Worm (Caenorhabditis elegans) whole organism, late embryonic: ENCODE measurements around the gene mtx-2.

ENCODE experiments used
- C08G9.2 ChIP-seq: sonication (generic microtip); optimal IDR thresholded peaks from 2 replicates; lab custom pipeline; 2016; ENCODE audit warnings: mild to moderate bottlenecking, missing genetic modification characterization, moderate library complexity, missing compliant biosample characterization
- C38D4.7 ChIP-seq: fragments of 200-800 bp; sonication (Bioruptor generic); optimal IDR thresholded peaks from 2 replicates; lab custom pipeline; 2018; ENCODE audit warnings: mild to moderate bottlenecking, missing genetic modification characterization, moderate library complexity, missing compliant biosample characterization
- F13H6.1 ChIP-seq: sonication (generic microtip); optimal IDR thresholded peaks from 2 replicates; lab custom pipeline; 2016; ENCODE audit warnings: missing genetic modification characterization, missing compliant biosample characterization
- K09A11.1 ChIP-seq: sonication (generic microtip); optimal IDR thresholded peaks from 2 replicates; lab custom pipeline; 2017; ENCODE audit warnings: antibody characterized with exemption, mild to moderate bottlenecking, missing genetic modification characterization, missing compliant biosample characterization; ENCODE audit not compliant: insufficient read depth
- Y22D7AL.16 ChIP-seq: sonication (generic microtip); optimal IDR thresholded peaks from 2 replicates; lab custom pipeline; 2016; ENCODE audit warnings: missing genetic modification characterization, missing compliant biosample characterization
- ama-1 ChIP-seq: fragments of 150-350 bp; optimal IDR thresholded peaks from 2 replicates; lab custom pipeline; 2014
- ceh-14 ChIP-seq: sonication (generic microtip); optimal IDR thresholded peaks from 2 replicates; lab custom pipeline; 2016; ENCODE audit warnings: missing genotype, missing genetic modification characterization, missing compliant biosample characterization
- ceh-18 ChIP-seq: sonication (generic microtip); optimal IDR thresholded peaks from 2 replicates; lab custom pipeline; 2016; ENCODE audit warnings: missing genetic modification characterization, missing compliant biosample characterization
- ceh-2 ChIP-seq: sonication (generic microtip); optimal IDR thresholded peaks from 2 replicates; lab custom pipeline; 2016; ENCODE audit warnings: missing genotype, missing genetic modification characterization, missing compliant biosample characterization
- ceh-22 ChIP-seq: sonication (generic microtip); optimal IDR thresholded peaks from 2 replicates; lab custom pipeline; 2017; ENCODE audit warnings: missing biosample characterization, missing genetic modification characterization
- ceh-24 ChIP-seq: sonication (generic microtip); optimal IDR thresholded peaks from 2 replicates; lab custom pipeline; 2016; ENCODE audit warnings: mild to moderate bottlenecking, missing genetic modification characterization, missing compliant biosample characterization
- ceh-30 ChIP-seq: fragments of 150-350 bp; optimal IDR thresholded peaks from 2 replicates; lab custom pipeline; 2014; ENCODE audit warnings: missing biosample characterization, missing genetic modification characterization
- ceh-31 ChIP-seq: sonication (generic microtip); optimal IDR thresholded peaks from 2 replicates; lab custom pipeline; 2016; ENCODE audit warnings: missing genetic modification characterization, missing compliant biosample characterization
- ceh-34 ChIP-seq: sonication (generic microtip); optimal IDR thresholded peaks from 2 replicates; lab custom pipeline; 2016; ENCODE audit warnings: mild to moderate bottlenecking, missing genetic modification characterization, missing compliant biosample characterization
- ceh-45 ChIP-seq: fragments of 200-800 bp; sonication (Bioruptor generic); IDR thresholded peaks from 2 replicates; pipeline ENCODE4 v1.3.6; 2022; ENCODE audit warnings: missing genetic modification reagents, missing genetic modification characterization, missing compliant biosample characterization
- che-1 ChIP-seq: sonication (generic microtip); optimal IDR thresholded peaks from 2 replicates; lab custom pipeline; 2016; ENCODE audit warnings: mild to moderate bottlenecking, missing genetic modification characterization, missing compliant biosample characterization
- dmd-4 ChIP-seq: sonication (generic microtip); optimal IDR thresholded peaks from 2 replicates; lab custom pipeline; 2016; ENCODE audit warnings: borderline replicate concordance, missing genetic modification characterization, missing compliant biosample characterization
- dve-1 ChIP-seq: sonication (generic microtip); optimal IDR thresholded peaks from 2 replicates; lab custom pipeline; 2017; ENCODE audit warnings: antibody characterized with exemption, mild to moderate bottlenecking, missing genetic modification characterization, missing compliant biosample characterization
- ets-4 ChIP-seq: sonication (generic microtip); optimal IDR thresholded peaks from 2 replicates; lab custom pipeline; 2016; ENCODE audit warnings: missing genetic modification characterization, missing compliant biosample characterization
- eyg-1 ChIP-seq: sonication (generic microtip); optimal IDR thresholded peaks from 2 replicates; lab custom pipeline; 2016; ENCODE audit warnings: missing genotype, missing genetic modification characterization, missing compliant biosample characterization
- fkh-10 ChIP-seq: fragments of 150-350 bp; optimal IDR thresholded peaks from 2 replicates; lab custom pipeline; 2014; ENCODE audit warnings: missing biosample characterization, missing genetic modification reagents, missing genetic modification characterization
- gmeb-2 ChIP-seq: sonication (generic microtip); optimal IDR thresholded peaks from 2 replicates; lab custom pipeline; 2016; ENCODE audit warnings: missing genetic modification characterization, inconsistent platforms, missing compliant biosample characterization
- hlh-13 ChIP-seq: fragments of 200-800 bp; sonication (Bioruptor generic); optimal IDR thresholded peaks from 2 replicates; lab custom pipeline; 2018; ENCODE audit warnings: mild to moderate bottlenecking, missing genetic modification characterization, missing compliant biosample characterization
- lim-6 ChIP-seq: sonication (generic microtip); optimal IDR thresholded peaks from 2 replicates; lab custom pipeline; 2016; ENCODE audit warnings: missing genetic modification characterization, missing compliant biosample characterization
- nfya-1 ChIP-seq: sonication (generic microtip); optimal IDR thresholded peaks from 2 replicates; lab custom pipeline; 2017; ENCODE audit warnings: missing genetic modification characterization, mild to moderate bottlenecking, missing compliant biosample characterization, antibody characterized with exemption, moderate library complexity
- nhr-232 ChIP-seq: sonication (generic microtip); optimal IDR thresholded peaks from 2 replicates; lab custom pipeline; 2016; ENCODE audit warnings: missing genetic modification characterization, missing compliant biosample characterization
- odd-2 ChIP-seq: sonication (generic microtip); optimal IDR thresholded peaks from 2 replicates; lab custom pipeline; 2017; ENCODE audit warnings: antibody characterized with exemption, mild to moderate bottlenecking, missing genetic modification characterization, missing compliant biosample characterization
- pros-1 ChIP-seq: fragments of 150-350 bp; optimal IDR thresholded peaks from 2 replicates; lab custom pipeline; 2014; ENCODE audit warnings: missing biosample characterization, missing genetic modification reagents, missing genetic modification characterization
- ref-2 ChIP-seq: sonication (generic microtip); optimal IDR thresholded peaks from 2 replicates; lab custom pipeline; 2016; ENCODE audit warnings: missing genetic modification characterization, missing compliant biosample characterization
- rnt-1 ChIP-seq: sonication (generic microtip); optimal IDR thresholded peaks from 2 replicates; lab custom pipeline; 2016; ENCODE audit warnings: missing genetic modification characterization, missing compliant biosample characterization
- sox-4 ChIP-seq: sonication (generic microtip); optimal IDR thresholded peaks from 2 replicates; lab custom pipeline; 2017; ENCODE audit warnings: mild to moderate bottlenecking, missing genetic modification characterization, inconsistent platforms, missing compliant biosample characterization
- tbx-2 ChIP-seq: sonication (generic microtip); optimal IDR thresholded peaks from 2 replicates; lab custom pipeline; 2016; ENCODE audit warnings: missing genetic modification characterization, missing compliant biosample characterization
- ttx-3 ChIP-seq: sonication (generic microtip); optimal IDR thresholded peaks from 2 replicates; lab custom pipeline; 2016; ENCODE audit warnings: missing genetic modification reagents, missing genetic modification characterization, missing compliant biosample characterization
- unc-3 ChIP-seq, 2 experiments: fragments of 200-800 bp in 1 of 2; sonication (Bioruptor generic) in 1 of 2; sonication (generic microtip) in 1 of 2; conservative IDR thresholded peaks in 1 of 2; optimal IDR thresholded peaks in 1 of 2; 2 replicates each; pipeline versions ENCODE4 v1.3.6 to Lab custom; 2016 to 2022; ENCODE audit warnings: missing compliant biosample characterization in 2 of 2, missing genetic modification characterization in 2 of 2, missing genetic modification reagents in 1 of 2
- unc-42 ChIP-seq: sonication (generic microtip); optimal IDR thresholded peaks from 2 replicates; lab custom pipeline; 2016; ENCODE audit warnings: missing genotype, missing genetic modification characterization, missing compliant biosample characterization
- unc-55 ChIP-seq: sonication (generic microtip); optimal IDR thresholded peaks from 2 replicates; lab custom pipeline; 2017; ENCODE audit warnings: missing biosample characterization, missing genetic modification reagents, missing genetic modification characterization
- unc-86 ChIP-seq: sonication (generic microtip); optimal IDR thresholded peaks from 2 replicates; lab custom pipeline; 2016; ENCODE audit warnings: missing genetic modification characterization, missing compliant biosample characterization
- zip-5 ChIP-seq: sonication (generic microtip); optimal IDR thresholded peaks from 2 replicates; lab custom pipeline; 2016; ENCODE audit warnings: missing genetic modification characterization, missing compliant biosample characterization
- ztf-16 ChIP-seq: sonication (generic microtip); optimal IDR thresholded peaks from 2 replicates; lab custom pipeline; 2017; ENCODE audit warnings: missing genetic modification characterization, missing compliant biosample characterization

mtx-2 gene

ce11 chrIII:7763503-7763902 lies at the start of gene mtx-2:
Gene mtx-2, minus strand, starts transcription at chrIII:7763603.
- TF ChIP-seq pros-1 (tag; lab: Kevin White, UChicago) (no peak), gmeb-2 (tag; lab: Kevin White, UChicago) (no peak), ttx-3 (tag; lab: Kevin White, UChicago) (no peak), ztf-16 (tag; lab: Kevin White, UChicago) (no peak), unc-3 (GFP tag; conservative IDR thresholded peaks at IDR 0.05; lab: Robert Waterston, UW) (no peak), unc-3 (tag; optimal IDR thresholded peaks at IDR 0.05; lab: Kevin White, UChicago) (no peak), K09A11.1 (tag; lab: Kevin White, UChicago) (no peak), Y22D7AL.16 (tag; lab: Kevin White, UChicago) (no peak), F13H6.1 (tag; lab: Kevin White, UChicago) (no peak), tbx-2 (tag; lab: Kevin White, UChicago) (no peak), ref-2 (tag; lab: Kevin White, UChicago) (no peak), ceh-22 (no peak), C08G9.2 (tag; lab: Kevin White, UChicago) (no peak)
- TF ChIP-seq, all 69 proteins: peak for 0

ce11 chrIII:7812208-7812880 lies 48.9 kb upstream of the mtx-2 start:
- TF ChIP-seq unc-42 (peak; percentile 23), ref-2 (tag; lab: Kevin White, UChicago) (peak; percentile 49), ceh-18 (tag; lab: Kevin White, UChicago) (no peak), nfya-1 (peak; percentile 98), ceh-14 (peak; percentile 34)

- no peak for TF ChIP-seq hlh-13 (GFP tag; lab: Kevin White, UChicago)
These were observed 45.6 kb upstream of the mtx-2 start for ce11 chrIII:7809033-7809432.

DNA sequence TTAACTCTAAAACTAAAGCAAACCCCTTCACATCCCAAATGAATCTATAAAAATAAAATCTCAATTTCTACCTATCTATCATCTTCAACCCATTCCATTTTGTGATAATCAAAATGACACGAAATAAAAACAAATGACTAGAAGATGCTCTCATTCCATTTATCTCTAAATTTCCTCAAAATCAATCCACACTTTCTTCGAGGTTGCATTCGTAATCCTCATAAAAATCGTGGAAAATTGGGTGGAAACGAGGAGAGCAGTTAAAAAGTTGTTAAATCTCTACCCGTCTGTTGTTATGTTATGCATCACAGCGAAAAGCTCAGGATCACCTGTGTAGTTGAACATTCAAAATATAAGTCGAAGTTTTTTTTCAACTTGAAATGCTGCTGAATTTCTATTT lies 43.5 kb upstream of the mtx-2 start:
- TF ChIP-seq ref-2 (tag; lab: Kevin White, UChicago), result no peak
- TF ChIP-seq unc-55 (GFP tag; lab: Kevin White, UChicago), result no peak
- no peak for TF ChIP-seq ama-1 (lab: Kevin White, UChicago)
- no peak for TF ChIP-seq ets-4 (tag; lab: Kevin White, UChicago)
- TF ChIP-seq C38D4.7 (GFP tag; lab: Kevin White, UChicago), result no peak
- no peak for TF ChIP-seq che-1
- TF ChIP-seq ceh-24 (tag; lab: Kevin White, UChicago), result no peak
- TF ChIP-seq ceh-45, result no peak
- TF ChIP-seq ceh-31 (tag; lab: Kevin White, UChicago), result no peak
- TF ChIP-seq odd-2 (tag; lab: Kevin White, UChicago), result no peak
- TF ChIP-seq fkh-10, result no peak
- no peak for TF ChIP-seq dve-1

DNA sequence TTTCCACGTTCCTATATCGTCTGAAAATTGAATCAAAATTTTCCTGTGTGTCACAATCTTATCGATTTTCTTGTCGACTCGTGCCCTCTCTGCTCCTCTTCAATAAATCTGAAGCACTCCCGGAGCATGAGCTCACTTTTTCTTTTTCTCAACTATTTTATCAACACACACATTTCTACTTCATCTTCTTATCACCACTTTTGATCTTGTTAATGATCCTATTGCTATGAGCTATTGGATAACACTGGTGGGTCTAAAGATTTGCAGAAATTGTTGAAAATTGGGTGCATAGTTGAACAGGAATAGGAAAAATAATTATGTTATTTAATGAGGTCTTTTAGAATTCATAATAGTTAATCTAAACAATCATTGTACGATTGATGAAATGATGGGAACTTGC lies 41.9 kb upstream of the mtx-2 start:
- TF ChIP-seq sox-4 (tag; lab: Kevin White, UChicago) (no peak), lim-6 (tag; lab: Kevin White, UChicago) (no peak), ceh-24 (tag; lab: Kevin White, UChicago) (no peak), ceh-2 (no peak), pros-1 (tag; lab: Kevin White, UChicago) (no peak), che-1 (no peak), ama-1 (lab: Kevin White, UChicago) (no peak), ceh-34 (tag; lab: Kevin White, UChicago) (no peak), Y22D7AL.16 (tag; lab: Kevin White, UChicago) (no peak), dmd-4 (tag; lab: Kevin White, UChicago) (no peak), eyg-1 (tag; lab: Kevin White, UChicago) (no peak), zip-5 (tag; lab: Kevin White, UChicago) (no peak), nhr-232 (tag; lab: Kevin White, UChicago) (no peak), ceh-30 (no peak), rnt-1 (no peak), unc-86 (tag; lab: Kevin White, UChicago) (no peak)
